Fruit fly (Drosophila melanogaster) whole organism, larva: ENCODE results near the gene CG14015.

ENCODE experiments used
- noc ChIP-seq: fragments of 200-800 bp; sonication (Bioruptor generic); optimal IDR thresholded peaks from 3 replicates; lab custom pipeline; 2019; ENCODE audit warnings: missing biosample characterization, mild to moderate bottlenecking, missing genetic modification characterization, moderate library complexity

CG14015 gene

dm6 chr2L:5539034-5539433, at the start of gene CG14015:
Gene CG14015 (minus strand): TSS chr2L:5539196.
- TF ChIP-seq noc (tag; lab: Kevin White, UChicago) = no peak

dm6 chr2L:5588314-5588713, 49.3 kb upstream of the CG14015 start, which contains the start of gene CG7251:
Gene CG7251 (minus strand): TSS chr2L:5588414.
- TF ChIP-seq noc (tag; lab: Kevin White, UChicago) = no peak

- no peak for TF ChIP-seq noc (tag; lab: Kevin White, UChicago)
Measured at dm6 chr2L:5581016-5581415, 42.0 kb upstream of the CG14015 start, which contains the start of gene CG14011. Gene CG14011 (minus strand): TSS chr2L:5581116.

DNA sequence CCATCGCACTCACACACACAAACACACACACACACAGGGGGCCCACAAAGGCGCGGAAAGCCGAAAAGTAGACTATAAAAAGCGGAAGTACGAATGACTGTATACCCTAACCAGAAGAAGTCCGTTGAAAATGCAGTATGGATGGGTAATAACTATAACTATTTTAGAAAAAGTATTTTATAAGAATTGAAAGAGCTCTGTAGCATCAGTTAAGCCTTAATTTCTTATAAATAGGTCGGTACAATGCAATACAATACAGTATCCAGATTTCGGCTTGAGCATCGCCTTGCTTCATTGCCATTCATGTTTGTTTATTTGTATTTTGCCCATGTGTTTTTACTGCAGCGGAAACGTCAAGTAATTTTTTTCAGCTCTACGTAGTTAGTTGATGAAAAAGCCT, 30.5 kb upstream of the CG14015 start:
- no peak for TF ChIP-seq noc (tag; lab: Kevin White, UChicago)

- no peak for TF ChIP-seq noc (tag; lab: Kevin White, UChicago)
Measured at dm6 chr2L:5567103-5567502, 28.1 kb upstream of the CG14015 start.

DNA sequence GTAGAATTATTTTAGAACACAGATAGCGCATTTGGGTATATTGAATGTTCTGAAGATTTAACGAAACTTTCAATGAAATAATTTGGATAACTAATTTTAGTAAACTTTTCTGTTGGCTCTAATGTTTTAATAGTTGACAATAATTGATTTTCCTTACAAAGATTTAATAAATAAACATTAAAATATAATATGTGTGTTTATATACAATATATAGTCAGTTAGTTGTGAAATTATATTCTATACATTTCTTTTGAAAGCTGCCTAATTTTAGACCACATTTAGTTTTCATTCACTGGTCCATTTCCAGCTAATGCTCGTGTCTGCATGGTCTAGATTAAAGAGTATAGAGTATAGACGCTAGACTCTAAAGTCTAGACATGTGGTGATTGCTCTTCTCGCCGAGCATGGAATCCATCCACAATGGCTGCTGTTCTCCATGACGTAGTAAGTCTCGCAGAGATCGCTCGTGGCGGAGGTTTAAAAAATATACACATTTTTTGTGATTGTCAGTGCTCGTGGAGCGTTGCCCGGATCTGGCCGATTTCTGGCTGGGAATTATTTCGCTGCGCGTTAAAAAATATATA, 19.9 kb upstream of the CG14015 start, which contains the start of gene GluRIIB:
TSS of gene GluRIIB (plus strand) at position 534 of the 584 bp plus-strand sequence.
- TF ChIP-seq noc (tag; lab: Kevin White, UChicago) = no peak

DNA sequence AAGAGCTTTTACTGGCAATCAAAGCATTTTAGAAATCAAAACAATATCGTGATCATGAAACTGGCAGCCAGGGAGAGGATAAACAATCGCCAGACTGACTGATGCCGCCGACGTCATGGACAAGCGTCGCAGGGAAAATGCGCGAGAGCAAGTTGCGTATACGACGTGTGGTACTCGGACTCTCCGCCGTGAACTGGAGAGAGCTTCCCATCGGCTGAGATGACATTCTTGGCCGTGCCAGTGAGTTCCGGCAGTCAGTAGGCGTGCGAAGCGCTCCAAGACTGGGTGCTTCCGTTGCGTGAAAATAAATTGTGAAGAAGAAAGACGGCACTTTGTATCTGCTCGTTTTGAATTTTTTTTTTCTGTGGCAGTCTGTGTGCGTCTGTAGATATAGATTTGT, 15.8 kb upstream of the CG14015 start, which contains the start of gene GluRIIA:
TSS of gene GluRIIA (plus strand) at position 255 of the 400 bp plus-strand sequence.
- no peak for TF ChIP-seq noc (tag; lab: Kevin White, UChicago)

DNA sequence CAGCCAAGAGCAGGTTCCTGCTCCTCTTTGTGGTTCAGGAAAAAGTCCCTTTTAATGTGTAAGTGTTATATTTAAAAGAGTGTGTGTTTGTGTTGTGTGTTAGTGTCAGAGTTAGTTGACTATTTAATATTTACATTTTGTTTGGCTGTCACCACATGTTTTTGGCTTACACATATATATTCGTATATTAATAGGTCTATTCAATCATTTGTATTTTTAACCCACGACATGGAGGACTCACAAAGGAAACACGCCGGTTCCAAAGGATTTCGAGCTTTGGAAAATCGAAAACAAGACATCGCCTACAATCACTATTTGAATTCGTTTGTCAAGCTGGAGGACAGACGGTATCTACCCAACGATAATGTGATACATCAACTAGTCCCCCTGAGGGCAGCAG, 14.8 kb upstream of the CG14015 start, which contains the start of the genes CG14013 and CG14017:
TSS of gene CG14013 (minus strand) at position 101 of the 400 bp plus-strand sequence.
TSS of gene CG14017 (plus strand) at position 148 of the 400 bp plus-strand sequence.
- no peak for TF ChIP-seq noc (tag; lab: Kevin White, UChicago)

DNA sequence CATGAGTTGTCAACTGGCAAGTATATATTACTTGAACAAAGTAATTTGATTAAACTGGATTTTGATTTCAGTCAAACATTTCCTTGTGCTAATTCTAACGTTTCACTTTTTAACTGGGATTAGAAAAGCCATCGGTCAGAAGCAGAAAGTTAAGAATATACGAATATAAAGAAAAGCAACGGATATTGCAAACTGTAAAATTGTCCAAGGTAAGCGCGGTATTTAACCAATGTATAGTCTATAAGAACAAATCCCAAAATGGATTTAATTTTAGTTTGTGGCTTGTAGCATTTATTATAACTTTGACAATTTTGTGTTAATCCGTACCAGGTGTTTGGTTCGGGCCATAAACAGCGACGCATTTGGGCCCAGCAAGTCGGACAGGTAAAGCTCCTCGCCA, 12.5 kb upstream of the CG14015 start, which contains the start of gene CG18269:
TSS of gene CG18269 (plus strand) at position 301 of the 400 bp plus-strand sequence.
- TF ChIP-seq noc (tag; lab: Kevin White, UChicago) = no peak

DNA sequence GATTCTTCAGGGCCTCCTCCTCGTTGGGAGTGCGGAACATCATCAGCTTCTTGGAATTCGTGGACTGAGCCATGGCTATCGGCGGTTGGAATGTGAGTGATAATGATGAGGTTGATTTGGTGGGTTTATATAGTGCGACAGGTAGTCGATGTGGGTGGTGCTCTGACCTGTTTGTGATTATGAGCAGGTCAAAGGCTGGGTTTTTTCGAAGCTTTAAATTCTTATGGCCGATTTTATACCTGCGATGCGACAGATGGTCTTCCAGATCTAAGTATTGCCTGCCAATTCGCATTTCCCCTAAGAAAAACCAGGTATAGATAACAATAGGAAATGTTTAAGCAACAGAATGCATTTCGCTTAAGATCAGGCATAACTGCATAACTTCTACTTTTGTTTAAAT, 11.7 kb upstream of the CG14015 start, which contains the start of gene CG14014:
TSS of gene CG14014 (minus strand) at position 101 of the 400 bp plus-strand sequence.
- TF ChIP-seq noc (tag; lab: Kevin White, UChicago) = no peak

DNA sequence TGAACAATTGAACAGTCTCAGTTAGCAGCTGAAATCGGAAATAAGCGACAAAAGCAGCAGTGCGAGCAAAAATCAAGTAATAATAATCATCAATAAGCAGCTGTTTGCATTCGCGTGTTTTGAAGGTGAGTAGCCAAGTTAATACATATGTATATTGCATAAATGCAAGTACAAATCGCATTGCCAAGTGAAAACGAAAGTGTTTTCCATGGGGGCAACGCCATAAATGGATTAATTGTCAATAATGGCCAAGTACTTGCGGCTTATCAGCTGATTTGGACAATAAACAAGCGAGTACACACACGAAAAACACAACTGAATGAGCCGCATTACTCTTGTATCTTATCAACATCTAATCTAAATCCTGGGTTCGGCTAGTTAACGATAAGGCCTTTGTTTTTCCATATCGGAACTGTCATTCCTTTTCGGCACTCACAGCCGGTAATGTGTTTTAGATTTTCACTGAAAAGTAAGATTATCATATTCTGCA, 8.3 kb upstream of the CG14015 start:
- peak; percentile 23 for TF ChIP-seq noc (tag; lab: Kevin White, UChicago)

dm6 chr2L:5546518-5547287, 7.7 kb upstream of the CG14015 start, which contains the start of gene Oscillin:
Gene Oscillin (plus strand): TSS chr2L:5547086.
- no peak for TF ChIP-seq noc (tag; lab: Kevin White, UChicago)

- no peak for TF ChIP-seq noc (tag; lab: Kevin White, UChicago)
Measured at dm6 chr2L:5546207-5546517, 7.2 kb upstream of the CG14015 start.

- TF ChIP-seq noc (tag; lab: Kevin White, UChicago) = peak; percentile 21
Measured at dm6 chr2L:5542944-5543515, 4.0 kb upstream of the CG14015 start.

DNA sequence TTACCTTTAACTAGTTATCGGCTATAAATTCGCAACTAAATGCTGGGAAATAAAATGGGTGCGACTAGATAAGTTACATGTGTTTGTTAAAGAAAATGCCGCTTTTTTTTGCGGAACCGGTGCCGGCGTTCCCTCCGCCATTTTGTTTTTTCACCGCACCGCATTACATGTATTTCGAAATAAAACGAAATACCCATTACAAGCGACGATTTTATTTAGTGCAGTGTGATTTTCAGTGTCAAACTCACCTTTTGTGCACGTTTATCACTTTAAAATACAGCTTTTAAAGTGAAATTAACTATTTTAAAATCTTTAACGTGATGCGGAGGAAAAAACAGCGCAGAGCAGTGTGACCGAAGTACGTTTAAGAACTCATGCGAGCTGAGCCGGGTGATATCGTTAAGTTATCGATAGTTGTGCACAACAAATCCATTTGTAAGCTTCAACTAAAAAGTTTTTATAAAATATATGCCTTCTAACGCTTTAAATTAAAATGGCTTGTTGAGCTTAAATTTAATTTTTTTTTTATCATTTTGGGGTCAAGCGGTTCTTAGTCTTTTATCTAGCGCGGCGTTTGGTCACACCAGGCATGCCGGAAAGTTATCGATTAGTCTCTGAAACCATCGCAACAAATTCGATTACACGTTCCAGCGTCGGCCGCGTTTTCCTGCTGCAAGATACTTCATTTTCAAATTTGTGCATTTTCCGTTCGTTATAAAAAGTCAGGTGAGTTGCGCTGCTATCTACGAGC, 3.1 kb upstream of the CG14015 start, which contains the start of the genes Hel25E and Lam:
TSS of gene Hel25E (minus strand) at position 380 of the 751 bp plus-strand sequence.
TSS of gene Lam (plus strand) at position 546 of the 751 bp plus-strand sequence.
- TF ChIP-seq noc (tag; lab: Kevin White, UChicago) = no peak
